Fruit fly (Drosophila melanogaster) whole organism, wandering third instar larva: ENCODE results near the gene CG7326.

ENCODE experiments used
- Abd-B ChIP-seq: fragments of >200 bp; optimal IDR thresholded peaks from 2 replicates; lab custom pipeline; 2017; ENCODE audit warnings: missing biosample characterization, missing genetic modification characterization
- CG32264 ChIP-seq: fragments of 200-800 bp; sonication (Bioruptor generic); optimal IDR thresholded peaks from 2 replicates; lab custom pipeline; 2016; ENCODE audit warnings: missing biosample characterization, missing genetic modification characterization
- CG9705 ChIP-seq: fragments of 200-800 bp; sonication (Bioruptor generic); optimal IDR thresholded peaks from 2 replicates; lab custom pipeline; 2018; ENCODE audit warnings: missing biosample characterization, mild to moderate bottlenecking, missing genetic modification characterization
- CrebA ChIP-seq: fragments of 200-800 bp; sonication (Bioruptor generic); optimal IDR thresholded peaks from 2 replicates; lab custom pipeline; 2016; ENCODE audit warnings: missing biosample characterization, mild to moderate bottlenecking, missing genetic modification characterization, borderline replicate concordance
- Dfd ChIP-seq: fragments of >200 bp; optimal IDR thresholded peaks from 2 replicates; lab custom pipeline; 2017; ENCODE audit warnings: missing biosample characterization, missing genetic modification characterization
- Dif ChIP-seq: fragments of 200-275, 200-300 bp; sonication (Bioruptor generic); optimal IDR thresholded peaks from 2 replicates; lab custom pipeline; 2018; ENCODE audit warnings: missing biosample characterization, missing genetic modification characterization; ENCODE audit not compliant: partially characterized antibody
- HLH106 ChIP-seq: fragments of 200-800 bp; optimal IDR thresholded peaks from 3 replicates; lab custom pipeline; 2019; ENCODE audit warnings: missing biosample characterization, mild to moderate bottlenecking, missing genetic modification characterization, moderate library complexity
- Hnf4 ChIP-seq: fragments of 200-800 bp; sonication (Bioruptor generic); optimal IDR thresholded peaks from 2 replicates; lab custom pipeline; 2016; ENCODE audit warnings: missing biosample characterization, mild to moderate bottlenecking, missing genetic modification characterization
- Hr78 ChIP-seq: fragments of >200 bp; optimal IDR thresholded peaks from 2 replicates; lab custom pipeline; 2017; ENCODE audit warnings: missing biosample characterization, missing genetic modification characterization
- Hr83 ChIP-seq: fragments of 200-300 bp; sonication (Bioruptor generic); optimal IDR thresholded peaks from 2 replicates; lab custom pipeline; 2016; ENCODE audit warnings: missing biosample characterization, mild to moderate bottlenecking, missing genetic modification characterization, moderate library complexity; ENCODE audit not compliant: poor library complexity, severe bottlenecking
- Jra ChIP-seq: sonication (Bioruptor generic); optimal IDR thresholded peaks from 2 replicates; lab custom pipeline; 2016; ENCODE audit warnings: missing biosample characterization, missing genetic modification characterization
- Mio ChIP-seq: sonication (Bioruptor generic); optimal IDR thresholded peaks from 2 replicates; lab custom pipeline; 2016; ENCODE audit warnings: missing biosample characterization, missing genetic modification characterization
- Myc ChIP-seq: fragments of >200 bp; optimal IDR thresholded peaks from 2 replicates; lab custom pipeline; 2017
- N ChIP-seq: fragments of >200 bp; optimal IDR thresholded peaks from 2 replicates; lab custom pipeline; 2018; ENCODE audit warnings: missing biosample characterization, missing external identifiers, missing genetic modification characterization
- OdsH ChIP-seq: fragments of 200-800 bp; sonication (Bioruptor generic); optimal IDR thresholded peaks from 2 replicates; lab custom pipeline; 2016; ENCODE audit warnings: missing biosample characterization, mild to moderate bottlenecking, missing genetic modification characterization
- Sp1 ChIP-seq: fragments of 200-800 bp; sonication (Bioruptor generic); optimal IDR thresholded peaks from 3 replicates; lab custom pipeline; 2019; ENCODE audit warnings: missing biosample characterization, mild to moderate bottlenecking, missing genetic modification characterization, moderate library complexity
- br ChIP-seq: fragments of 200-800 bp; sonication (Bioruptor generic); optimal IDR thresholded peaks from 2 replicates; lab custom pipeline; 2016; ENCODE audit warnings: missing biosample characterization, missing genetic modification characterization
- brk ChIP-seq: fragments of 200-800 bp; sonication (Bioruptor generic); optimal IDR thresholded peaks from 2 replicates; lab custom pipeline; 2016; ENCODE audit warnings: missing biosample characterization, mild to moderate bottlenecking, missing genetic modification characterization
- dmrt93B ChIP-seq: fragments of 200-800 bp; sonication (Bioruptor generic); optimal IDR thresholded peaks from 2 replicates; lab custom pipeline; 2018; ENCODE audit warnings: missing biosample characterization, mild to moderate bottlenecking, missing genetic modification characterization
- dsf ChIP-seq: sonication (Bioruptor generic); optimal IDR thresholded peaks from 2 replicates; lab custom pipeline; 2016; ENCODE audit warnings: missing biosample characterization, missing genetic modification characterization, borderline replicate concordance
- ey ChIP-seq: fragments of 200-800 bp; sonication (Bioruptor generic); optimal IDR thresholded peaks from 2 replicates; lab custom pipeline; 2016; ENCODE audit warnings: missing biosample characterization, missing genetic modification characterization
- foxo ChIP-seq, 2 experiments: fragments of 200-800 bp; sonication (Bioruptor generic); optimal IDR thresholded peaks; 2 replicates in 1 of 2; 3 replicates in 1 of 2; lab custom pipeline; 2016 to 2017; ENCODE audit warnings: missing biosample characterization in 2 of 2, missing genetic modification characterization in 2 of 2
- fru ChIP-seq: fragments of 200-800 bp; sonication (Bioruptor generic); optimal IDR thresholded peaks from 3 replicates; lab custom pipeline; 2016; ENCODE audit warnings: missing biosample characterization, mild to moderate bottlenecking, missing genetic modification characterization
- h ChIP-seq: fragments of 200-800 bp; sonication (Bioruptor generic); optimal IDR thresholded peaks from 3 replicates; lab custom pipeline; 2016; ENCODE audit warnings: missing biosample characterization, mild to moderate bottlenecking, missing genetic modification characterization
- jim ChIP-seq: fragments of 175-275, 200-325 bp; sonication (Bioruptor generic); optimal IDR thresholded peaks from 2 replicates; lab custom pipeline; 2016; ENCODE audit warnings: missing biosample characterization, mild to moderate bottlenecking, missing genetic modification characterization
- lola ChIP-seq: fragments of >200 bp; optimal IDR thresholded peaks from 2 replicates; lab custom pipeline; 2017; ENCODE audit warnings: missing biosample characterization, missing genetic modification characterization
- pan ChIP-seq: fragments of >200 bp; optimal IDR thresholded peaks from 2 replicates; lab custom pipeline; 2017
- psq ChIP-seq: fragments of 200-800 bp; sonication (Bioruptor generic); optimal IDR thresholded peaks from 3 replicates; lab custom pipeline; 2017; ENCODE audit warnings: missing biosample characterization, mild to moderate bottlenecking, missing genetic modification characterization, moderate library complexity
- rgr ChIP-seq: fragments of 200-800 bp; sonication (Bioruptor generic); optimal IDR thresholded peaks from 3 replicates; lab custom pipeline; 2016; ENCODE audit warnings: missing biosample characterization, mild to moderate bottlenecking, missing genetic modification characterization
- sage ChIP-seq: fragments of 200-800 bp; sonication (Bioruptor generic); optimal IDR thresholded peaks from 2 replicates; lab custom pipeline; 2016; ENCODE audit warnings: missing biosample characterization, mild to moderate bottlenecking, missing genetic modification characterization
- sv ChIP-seq: fragments of 200-800 bp; sonication (Bioruptor generic); optimal IDR thresholded peaks from 3 replicates; lab custom pipeline; 2016; ENCODE audit warnings: missing biosample characterization, missing genetic modification characterization
- tai ChIP-seq: sonication (Bioruptor generic); optimal IDR thresholded peaks from 2 replicates; lab custom pipeline; 2016; ENCODE audit warnings: missing biosample characterization, missing genetic modification characterization
- woc ChIP-seq: sonication (Bioruptor generic); optimal IDR thresholded peaks from 2 replicates; lab custom pipeline; 2016; ENCODE audit warnings: missing biosample characterization, mild to moderate bottlenecking, missing genetic modification characterization

Gene CG7326

DNA sequence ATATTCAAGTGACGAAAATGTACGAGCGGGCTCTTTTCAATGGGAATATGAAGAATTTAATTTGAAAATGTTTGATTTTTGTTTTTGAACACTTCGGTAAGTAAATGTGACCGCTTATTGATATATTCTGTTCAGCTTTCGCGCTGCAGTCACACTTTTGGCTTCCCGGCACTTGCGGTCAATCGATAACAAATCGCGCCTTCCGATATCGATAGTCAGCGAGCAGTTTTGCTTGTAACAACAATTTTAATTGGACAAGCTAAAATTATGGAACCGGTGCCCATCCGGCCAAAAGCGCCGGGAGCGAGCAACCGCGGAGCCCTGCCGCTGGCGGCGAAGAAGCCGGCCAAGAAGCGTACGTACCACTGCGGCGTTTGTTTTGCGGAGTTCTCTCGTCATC is 33.2 kb downstream of the CG7326 start, which contains the start of gene CG7101:
Gene CG7101, plus strand, starts transcription at position 196 of the 400 bp plus-strand sequence.
- TF ChIP-seq CG32264 (GFP tag; lab: Kevin White, UChicago) (no peak), pan (lab: Kevin White, UChicago) (no peak), Hr83 (GFP tag; lab: Kevin White, UChicago) (no peak), fru (no peak), OdsH (no peak), br (GFP tag; lab: Kevin White, UChicago) (no peak), CG9705 (no peak), Dif (GFP tag; lab: Kevin White, UChicago) (no peak), Hr78 (no peak), tai (no peak), rgr (GFP tag; lab: Kevin White, UChicago) (no peak), woc (GFP tag; lab: Kevin White, UChicago) (no peak), dmrt93B (GFP tag; lab: Kevin White, UChicago) (no peak), Abd-B (GFP tag; lab: Kevin White, UChicago) (no peak), psq (GFP tag; lab: Kevin White, UChicago) (no peak)

DNA sequence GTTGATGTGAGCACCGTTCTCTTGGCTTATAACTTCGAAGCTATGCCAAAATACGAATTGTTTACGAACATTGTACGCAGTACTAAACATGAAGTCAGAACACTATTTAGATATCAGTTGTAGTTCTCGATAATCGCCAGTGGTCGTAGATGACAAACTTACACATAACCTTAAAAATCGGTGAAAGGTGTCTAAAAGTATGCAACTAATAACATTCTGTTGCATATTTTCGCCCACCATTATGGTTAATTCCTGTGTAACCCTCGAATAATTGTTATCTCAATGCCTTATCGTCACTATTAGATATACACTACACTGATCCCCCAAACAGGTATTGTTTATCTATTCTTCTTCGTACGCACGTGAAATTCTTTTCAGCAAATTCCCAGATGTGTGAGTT is 48.6 kb downstream of the CG7326 start:
- TF ChIP-seq Sp1 (no peak), Hnf4 (GFP tag; lab: Kevin White, UChicago) (no peak), Abd-B (GFP tag; lab: Kevin White, UChicago) (no peak), foxo (GFP tag; optimal IDR thresholded peaks at IDR 0.05; lab: Kevin White, UChicago) (no peak), Hr83 (GFP tag; lab: Kevin White, UChicago) (no peak), sage (GFP tag; lab: Kevin White, UChicago) (no peak), tai (no peak), dsf (GFP tag; lab: Kevin White, UChicago) (no peak), psq (GFP tag; lab: Kevin White, UChicago) (no peak), pan (lab: Kevin White, UChicago) (no peak), HLH106 (tag; lab: Kevin White, UChicago) (no peak), CG32264 (GFP tag; lab: Kevin White, UChicago) (no peak), dmrt93B (GFP tag; lab: Kevin White, UChicago) (no peak), OdsH (no peak), h (no peak), lola (no peak), CrebA (GFP tag; lab: Kevin White, UChicago) (no peak), Dif (GFP tag; lab: Kevin White, UChicago) (no peak), Myc (lab: Kevin White, UChicago) (no peak)
- TF ChIP-seq, all 38 proteins: peak for 0

DNA sequence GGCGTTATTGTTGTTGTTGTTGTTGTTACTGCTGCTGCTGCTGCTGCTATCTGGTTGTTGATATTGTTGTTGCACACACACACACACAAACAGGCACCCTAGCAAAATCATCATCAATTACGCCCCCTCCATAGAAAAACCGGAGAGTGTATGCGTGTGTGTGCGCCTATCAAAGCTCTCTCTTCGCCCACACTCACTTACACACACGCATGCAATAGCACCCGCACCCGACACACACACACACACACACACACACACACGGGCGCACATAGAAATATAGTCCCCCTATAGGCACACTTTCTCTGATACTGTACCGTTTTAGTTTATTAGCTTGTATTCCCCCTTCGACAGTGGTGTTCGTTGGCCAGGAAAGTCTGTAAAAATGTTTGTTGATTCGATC is 49.2 kb downstream of the CG7326 start:
- peak; percentile 75 for TF ChIP-seq Dfd (GFP tag; lab: Kevin White, UChicago)
- no peak for TF ChIP-seq ey (GFP tag; lab: Kevin White, UChicago)
- TF ChIP-seq, all 38 proteins: peak for 1

DNA sequence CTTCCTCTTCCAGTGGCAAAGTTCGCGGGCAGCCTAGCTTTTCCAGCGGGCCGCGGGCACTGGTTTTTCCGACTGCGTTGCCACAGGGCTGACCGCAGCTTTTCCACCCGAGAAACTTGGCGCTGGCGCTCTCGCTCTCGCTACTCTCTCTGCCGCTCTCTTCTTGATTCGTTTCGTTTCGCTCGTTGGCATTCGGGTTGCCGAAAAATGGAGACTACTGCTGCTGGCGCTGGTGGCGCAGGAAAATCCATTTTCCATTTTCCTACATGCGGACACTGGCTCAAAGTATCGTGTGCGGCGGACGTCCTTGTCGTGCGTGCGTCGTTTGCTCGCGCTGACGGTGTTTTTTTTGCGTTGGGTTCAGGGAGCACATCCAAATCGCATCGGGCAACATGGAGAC is 50.5 kb downstream of the CG7326 start, which contains the start of gene CG42450:
Gene CG42450, plus strand, starts transcription at position 249 of the 400 bp plus-strand sequence.
- TF ChIP-seq Jra (GFP tag; lab: Kevin White, UChicago): no peak
- no peak for TF ChIP-seq Dfd (GFP tag; lab: Kevin White, UChicago)

DNA sequence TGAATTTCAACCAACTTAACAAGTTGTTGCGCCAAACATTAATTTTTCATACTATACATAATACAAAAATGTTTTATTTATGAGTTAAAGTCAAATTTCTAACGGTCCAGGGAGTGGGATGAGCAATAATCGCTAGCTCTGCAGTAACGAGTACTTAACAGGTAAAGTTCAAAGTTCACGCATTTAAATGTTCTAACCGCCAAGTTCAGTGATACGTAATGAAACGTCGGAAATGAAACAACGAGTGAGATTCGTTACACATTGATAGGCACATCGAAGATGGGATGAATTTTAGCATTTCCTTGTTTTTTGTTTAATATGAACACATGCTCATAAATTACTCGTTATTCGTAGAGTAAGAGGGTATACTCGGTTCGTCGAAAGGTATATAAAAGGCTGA is 51.5 kb downstream of the CG7326 start:
- TF ChIP-seq brk (GFP tag; lab: Kevin White, UChicago) (no peak), foxo (GFP tag; optimal IDR thresholded peaks at IDR 0.05; lab: Kevin White, UChicago) (no peak), ey (GFP tag; lab: Kevin White, UChicago) (no peak), jim (GFP tag; lab: Kevin White, UChicago) (no peak), h (no peak), Hr78 (no peak), Mio (no peak), sage (GFP tag; lab: Kevin White, UChicago) (no peak), Myc (lab: Kevin White, UChicago) (no peak), sv (no peak), Hnf4 (GFP tag; lab: Kevin White, UChicago) (no peak), dmrt93B (GFP tag; lab: Kevin White, UChicago) (no peak), woc (GFP tag; lab: Kevin White, UChicago) (no peak), CrebA (GFP tag; lab: Kevin White, UChicago) (no peak), CG9705 (no peak), N (GFP tag; lab: Kevin White, UChicago) (no peak)
